Worm (Caenorhabditis elegans) whole organism, L2 larva: Measurements from ENCODE around the gene rexd-1.

Experiments
- C34F6.9 ChIP-seq: fragments of 150-350 bp; optimal IDR thresholded peaks from 2 replicates; lab custom pipeline; 2014; ENCODE audit warnings: missing biosample characterization, missing genetic modification characterization
- F13H6.1 ChIP-seq: sonication (generic microtip); optimal IDR thresholded peaks from 2 replicates; lab custom pipeline; 2016; ENCODE audit warnings: missing genetic modification characterization, missing compliant biosample characterization
- R02D3.7 ChIP-seq: fragments of 150-350 bp; optimal IDR thresholded peaks from 2 replicates; lab custom pipeline; 2014; ENCODE audit warnings: missing biosample characterization, missing genetic modification characterization
- Y55F3AM.14 ChIP-seq: fragments of 200-800 bp; sonication (Bioruptor generic); optimal IDR thresholded peaks from 2 replicates; lab custom pipeline; 2018; ENCODE audit warnings: mild to moderate bottlenecking, missing genetic modification characterization, missing compliant biosample characterization
- ZK546.5 ChIP-seq: sonication (generic microtip); optimal IDR thresholded peaks from 2 replicates; lab custom pipeline; 2017; ENCODE audit warnings: missing biosample characterization, missing genetic modification characterization
- alr-1 ChIP-seq: fragments of 150-350 bp; optimal IDR thresholded peaks from 2 replicates; lab custom pipeline; 2014; ENCODE audit warnings: missing biosample characterization, missing genetic modification characterization
- aly-2 ChIP-seq: fragments of 150-350 bp; optimal IDR thresholded peaks from 2 replicates; lab custom pipeline; 2014; ENCODE audit warnings: missing biosample characterization, missing genetic modification characterization
- ama-1 ChIP-seq: fragments of 150-350 bp; optimal IDR thresholded peaks from 2 replicates; lab custom pipeline; 2018; ENCODE audit warnings: inconsistent platforms
- blmp-1 ChIP-seq: sonication (generic microtip); optimal IDR thresholded peaks from 2 replicates; lab custom pipeline; 2017; ENCODE audit warnings: missing genetic modification characterization, mild to moderate bottlenecking, missing compliant biosample characterization, antibody characterized with exemption, moderate library complexity; ENCODE audit not compliant: insufficient read depth
- ceh-16 ChIP-seq: fragments of 150-350 bp; optimal IDR thresholded peaks from 2 replicates; lab custom pipeline; 2014; ENCODE audit warnings: missing biosample characterization, missing genetic modification characterization
- ceh-82 ChIP-seq: fragments of 150-350 bp; optimal IDR thresholded peaks from 2 replicates; lab custom pipeline; 2014; ENCODE audit warnings: missing biosample characterization, missing genetic modification characterization
- crh-2 ChIP-seq: sonication (generic microtip); optimal IDR thresholded peaks from 2 replicates; lab custom pipeline; 2017; ENCODE audit warnings: missing biosample characterization, missing genetic modification characterization
- dmd-4 ChIP-seq: sonication (generic microtip); optimal IDR thresholded peaks from 2 replicates; lab custom pipeline; 2017; ENCODE audit warnings: missing biosample characterization, missing genetic modification characterization
- egl-27 ChIP-seq: sonication (generic microtip); optimal IDR thresholded peaks from 3 replicates; lab custom pipeline; 2017; ENCODE audit warnings: missing biosample characterization, missing genetic modification reagents, missing genetic modification characterization
- elt-1 ChIP-seq: fragments of 150-350 bp; optimal IDR thresholded peaks from 2 replicates; lab custom pipeline; 2014; ENCODE audit warnings: missing biosample characterization, missing genetic modification characterization
- elt-3 ChIP-seq: sonication (generic microtip); optimal IDR thresholded peaks from 2 replicates; lab custom pipeline; 2017; ENCODE audit warnings: missing biosample characterization, missing genetic modification characterization
- fos-1 ChIP-seq: fragments of 150-350 bp; optimal IDR thresholded peaks from 2 replicates; lab custom pipeline; 2014; ENCODE audit warnings: missing biosample characterization, missing genetic modification characterization
- gmeb-1 ChIP-seq: fragments of 150-350 bp; optimal IDR thresholded peaks from 2 replicates; lab custom pipeline; 2014; ENCODE audit warnings: missing biosample characterization, missing genetic modification characterization
- lin-11 ChIP-seq: fragments of 150-350 bp; sonication (generic microtip); optimal IDR thresholded peaks from 2 replicates; lab custom pipeline; 2014; ENCODE audit warnings: missing biosample characterization, missing genetic modification characterization, inconsistent platforms, mixed read lengths
- lin-13 ChIP-seq: fragments of 150-350 bp; optimal IDR thresholded peaks from 2 replicates; lab custom pipeline; 2014; ENCODE audit warnings: missing biosample characterization, missing genetic modification reagents, missing genetic modification characterization
- lin-39 ChIP-seq: fragments of 150-350 bp; optimal IDR thresholded peaks from 2 replicates; lab custom pipeline; 2014; ENCODE audit warnings: missing biosample characterization, missing genetic modification reagents, missing genetic modification characterization
- lsy-2 ChIP-seq, 2 experiments: fragments of 150-350 bp in 1 of 2; sonication (generic microtip) in 1 of 2; optimal IDR thresholded peaks; 2 replicates each; lab custom pipeline; 2014 to 2017; ENCODE audit warnings: missing biosample characterization in 2 of 2, missing genetic modification characterization in 2 of 2
- mab-5 ChIP-seq: fragments of 150-350 bp; optimal IDR thresholded peaks from 2 replicates; lab custom pipeline; 2014; ENCODE audit warnings: missing biosample characterization, missing genetic modification characterization
- mbf-1 ChIP-seq: sonication (generic microtip); optimal IDR thresholded peaks from 2 replicates; lab custom pipeline; 2017; ENCODE audit warnings: missing biosample characterization, missing genetic modification characterization
- mdl-1 ChIP-seq, 2 experiments: fragments of 150-350 bp in 1 of 2; sonication (generic microtip) in 1 of 2; optimal IDR thresholded peaks; 2 replicates each; lab custom pipeline; 2017; ENCODE audit warnings: missing biosample characterization in 2 of 2, missing genetic modification characterization in 2 of 2
- nhr-10 ChIP-seq: sonication (generic microtip); optimal IDR thresholded peaks from 2 replicates; lab custom pipeline; 2017; ENCODE audit warnings: missing biosample characterization, missing genetic modification characterization
- nhr-11 ChIP-seq: fragments of 150-350 bp; optimal IDR thresholded peaks from 2 replicates; lab custom pipeline; 2014; ENCODE audit warnings: missing biosample characterization, missing genetic modification characterization
- nhr-12 ChIP-seq: fragments of 150-350 bp; optimal IDR thresholded peaks from 2 replicates; lab custom pipeline; 2014; ENCODE audit warnings: missing biosample characterization, missing genetic modification characterization
- nhr-129 ChIP-seq: fragments of 150-350 bp; optimal IDR thresholded peaks from 2 replicates; lab custom pipeline; 2014; ENCODE audit warnings: missing biosample characterization, missing genetic modification characterization
- nhr-21 ChIP-seq: fragments of 150-350 bp; optimal IDR thresholded peaks from 2 replicates; lab custom pipeline; 2014; ENCODE audit warnings: missing biosample characterization, missing genetic modification characterization
- nhr-23 ChIP-seq: fragments of 150-350 bp; optimal IDR thresholded peaks from 2 replicates; lab custom pipeline; 2014; ENCODE audit warnings: missing biosample characterization, missing genetic modification reagents, missing genetic modification characterization
- nhr-237 ChIP-seq: fragments of 150-350 bp; optimal IDR thresholded peaks from 2 replicates; lab custom pipeline; 2014; ENCODE audit warnings: missing biosample characterization, missing genetic modification characterization
- nhr-25 ChIP-seq: fragments of 150-350 bp; sonication (generic microtip); optimal IDR thresholded peaks from 3 replicates; lab custom pipeline; 2014; ENCODE audit warnings: missing biosample characterization, missing genetic modification characterization
- nhr-6 ChIP-seq: fragments of 150-350 bp; optimal IDR thresholded peaks from 2 replicates; lab custom pipeline; 2014; ENCODE audit warnings: missing biosample characterization, missing genetic modification characterization
- nhr-77 ChIP-seq: fragments of 150-350 bp; optimal IDR thresholded peaks from 2 replicates; lab custom pipeline; 2014; ENCODE audit warnings: missing biosample characterization, missing genetic modification characterization
- peb-1 ChIP-seq: fragments of 150-350 bp; optimal IDR thresholded peaks from 2 replicates; lab custom pipeline; 2014; ENCODE audit warnings: missing biosample characterization, missing genetic modification characterization
- sem-4 ChIP-seq: fragments of 150-350 bp; optimal IDR thresholded peaks from 2 replicates; lab custom pipeline; 2014; ENCODE audit warnings: missing biosample characterization, missing genetic modification reagents, missing genetic modification characterization
- skn-1 ChIP-seq: sonication (generic microtip); optimal IDR thresholded peaks from 2 replicates; lab custom pipeline; 2017; ENCODE audit warnings: missing biosample characterization, missing genetic modification characterization
- sma-3 ChIP-seq: sonication (generic microtip); optimal IDR thresholded peaks from 2 replicates; lab custom pipeline; 2016; ENCODE audit warnings: missing genetic modification reagents, missing genetic modification characterization, missing compliant biosample characterization
- sma-9 ChIP-seq, 2 experiments: fragments of 150-350 bp in 1 of 2; sonication (generic microtip) in 1 of 2; optimal IDR thresholded peaks; 2 replicates each; lab custom pipeline; 2014 to 2016; ENCODE audit warnings: missing genetic modification characterization in 2 of 2, mild to moderate bottlenecking in 1 of 2, missing biosample characterization in 1 of 2, missing compliant biosample characterization in 1 of 2, missing genetic modification reagents in 1 of 2, moderate library complexity in 1 of 2
- snpc-4 ChIP-seq: fragments of 150-350 bp; optimal IDR thresholded peaks from 2 replicates; lab custom pipeline; 2014; ENCODE audit warnings: missing biosample characterization, missing genetic modification characterization
- unc-39 ChIP-seq: fragments of 150-350 bp; optimal IDR thresholded peaks from 2 replicates; lab custom pipeline; 2014; ENCODE audit warnings: missing biosample characterization, missing genetic modification characterization
- unc-55 ChIP-seq: fragments of 150-350 bp; sonication (generic microtip); optimal IDR thresholded peaks from 3 replicates; lab custom pipeline; 2014; ENCODE audit warnings: missing biosample characterization, missing genetic modification reagents, missing genetic modification characterization
- unc-62 ChIP-seq: fragments of 150-350 bp; optimal IDR thresholded peaks from 2 replicates; lab custom pipeline; 2014; ENCODE audit warnings: missing biosample characterization, missing genetic modification reagents, missing genetic modification characterization
- zag-1 ChIP-seq: fragments of 150-350 bp; optimal IDR thresholded peaks from 2 replicates; lab custom pipeline; 2014; ENCODE audit warnings: missing biosample characterization, missing genetic modification characterization
- ztf-1 ChIP-seq: fragments of 200-800 bp; sonication (Bioruptor generic); conservative IDR thresholded peaks from 2 replicates; pipeline ENCODE4 v1.3.6; 2022; ENCODE audit warnings: missing genetic modification characterization, missing compliant biosample characterization
- ztf-11 ChIP-seq: sonication (generic microtip); optimal IDR thresholded peaks from 2 replicates; lab custom pipeline; 2017; ENCODE audit warnings: missing biosample characterization, missing genetic modification characterization
- ztf-4 ChIP-seq: fragments of 150-350 bp; optimal IDR thresholded peaks from 2 replicates; lab custom pipeline; 2014; ENCODE audit warnings: missing biosample characterization, missing genetic modification characterization

rexd-1 gene

ce11 chrIII:1824264-1824922, 9.9 kb upstream of the rexd-1 start, which contains the start of the genes pvf-1 and Y39A3CL.7:
TSS of gene pvf-1 (minus strand) at chrIII:1824314.
TSS of gene Y39A3CL.7 (plus strand) at chrIII:1824919.
- TF ChIP-seq nhr-237 (tag; lab: Kevin White, UChicago) (no peak), lin-11 (tag; lab: Kevin White, UChicago) (no peak), mbf-1 (no peak), nhr-11 (tag; lab: Kevin White, UChicago) (no peak), ceh-16 (tag; lab: Kevin White, UChicago) (no peak), lin-39 (tag; lab: Kevin White, UChicago) (no peak), lin-13 (GFP tag; lab: Kevin White, UChicago) (peak; percentile 63), gmeb-1 (tag; lab: Kevin White, UChicago) (peak; percentile 40), mdl-1 (tag; optimal IDR thresholded peaks at IDR 0.05; lab: Kevin White, UChicago) (no peak), sma-3 (GFP tag; lab: Kevin White, UChicago) (peak; percentile 39), ztf-4 (tag; lab: Kevin White, UChicago) (no peak), Y55F3AM.14 (GFP tag; lab: Kevin White, UChicago) (no peak), nhr-21 (tag; lab: Kevin White, UChicago) (no peak), nhr-129 (tag; lab: Kevin White, UChicago) (peak; percentile 23), egl-27 (no peak), sma-9 (GFP tag; optimal IDR thresholded peaks at IDR 0.05; lab: Kevin White, UChicago) (no peak), sma-9 (tag; optimal IDR thresholded peaks at IDR 0.05; lab: Kevin White, UChicago) (no peak), peb-1 (no peak), nhr-12 (tag; lab: Kevin White, UChicago) (no peak), ztf-1 (GFP tag; lab: Robert Waterston, UW) (no peak), zag-1 (tag; lab: Kevin White, UChicago) (no peak), C34F6.9 (tag; lab: Kevin White, UChicago) (peak; percentile 36), nhr-23 (tag; lab: Kevin White, UChicago) (no peak), alr-1 (tag; lab: Kevin White, UChicago) (no peak), blmp-1 (tag; lab: Kevin White, UChicago) (no peak), nhr-10 (tag; lab: Kevin White, UChicago) (no peak), ztf-11 (no peak), elt-3 (tag; lab: Kevin White, UChicago) (no peak), ama-1 (lab: Kevin White, UChicago) (no peak), ZK546.5 (tag; lab: Kevin White, UChicago) (no peak), nhr-25 (no peak), snpc-4 (tag; lab: Kevin White, UChicago) (no peak), skn-1 (tag; lab: Kevin White, UChicago) (no peak), F13H6.1 (tag; lab: Kevin White, UChicago) (peak; percentile 7), mab-5 (tag; lab: Kevin White, UChicago) (no peak), nhr-77 (no peak), sem-4 (tag; lab: Kevin White, UChicago) (peak; percentile 20), unc-55 (GFP tag; lab: Kevin White, UChicago) (peak; percentile 34), crh-2 (tag; lab: Kevin White, UChicago) (no peak), unc-62 (GFP tag; lab: Kevin White, UChicago) (no peak), lsy-2 (tag; optimal IDR thresholded peaks at IDR 0.05; lab: Kevin White, UChicago) (peak in 1 of 2 experiments; percentile 60), elt-1 (no peak), unc-39 (no peak), dmd-4 (tag; lab: Kevin White, UChicago) (no peak), nhr-6 (tag; lab: Kevin White, UChicago) (no peak), fos-1 (tag; lab: Kevin White, UChicago) (no peak), ceh-82 (no peak), R02D3.7 (no peak), aly-2 (tag; lab: Kevin White, UChicago) (no peak)
